Worm (Caenorhabditis elegans): Measurements from ENCODE around the gene nlp-36.

DNA sequence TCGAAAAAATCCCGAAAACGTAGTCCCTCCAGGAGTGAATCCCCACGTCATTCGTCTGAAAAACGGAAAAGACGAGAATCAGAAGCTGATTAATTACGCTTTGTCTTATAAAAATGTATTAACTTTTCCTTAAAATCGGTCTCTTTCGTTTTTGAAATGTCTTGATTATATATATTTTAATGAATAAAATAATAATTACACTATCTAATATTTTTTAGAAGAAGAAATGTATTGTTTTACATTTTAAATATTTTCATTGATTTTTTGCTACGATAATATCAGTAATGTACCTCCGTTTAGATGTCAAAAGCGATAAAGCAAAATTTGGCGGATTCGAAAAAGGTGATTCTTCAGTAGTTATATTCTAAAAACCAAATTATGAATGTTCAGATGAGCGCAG is 36.7 kb downstream of the nlp-36 start, which contains the start of gene trpp-3:
- TF ChIP-seq ztf-4 (tag; optimal IDR thresholded peaks at IDR 0.05) = no peak
- TF ChIP-seq nhr-77 (tag; optimal IDR thresholded peaks at IDR 0.05) = no peak
- TF ChIP-seq blmp-1 (tag; optimal IDR thresholded peaks at IDR 0.05; ENCODE audit: insufficient read depth) = no peak
- no peak for TF ChIP-seq egl-27 (tag; optimal IDR thresholded peaks at IDR 0.05)
- TF ChIP-seq nhr-6 (tag; optimal IDR thresholded peaks at IDR 0.05) = no peak
- no peak for TF ChIP-seq nhr-237 (tag; optimal IDR thresholded peaks at IDR 0.05)
- no peak for TF ChIP-seq alr-1 (tag; optimal IDR thresholded peaks at IDR 0.05)
- no peak for TF ChIP-seq ama-1 (optimal IDR thresholded peaks at IDR 0.05)
- no peak for TF ChIP-seq ceh-82 (tag; optimal IDR thresholded peaks at IDR 0.05)
- TF ChIP-seq nhr-23 (tag; optimal IDR thresholded peaks at IDR 0.05) = no peak
- TF ChIP-seq snpc-4 (tag; optimal IDR thresholded peaks at IDR 0.05) = no peak
- TF ChIP-seq nhr-25 (tag; optimal IDR thresholded peaks at IDR 0.05) = no peak
- TF ChIP-seq mdl-1 (tag; optimal IDR thresholded peaks at IDR 0.05) = no peak
- TF ChIP-seq skn-1 (tag; optimal IDR thresholded peaks at IDR 0.05) = no peak
